Fruit fly (Drosophila melanogaster) whole organism, embryonic: ENCODE results near the gene bsk.
A peak's percentile ranks its signal among the peaks of the same experiment; 100 is the strongest.

Source experiments
- BEAF-32 ChIP-seq: fragments of 200-800 bp; sonication (Bioruptor generic); optimal IDR thresholded peaks from 3 replicates; lab custom pipeline; 2017; ENCODE audit warnings: missing biosample characterization, missing genetic modification characterization, mild to moderate bottlenecking, moderate library complexity, missing genetic modification reagents
- Bdp1 ChIP-seq: fragments of 200-800 bp; sonication (Bioruptor generic); optimal IDR thresholded peaks from 3 replicates; lab custom pipeline; 2016; ENCODE audit warnings: missing biosample characterization, missing genetic modification characterization
- CG10543 ChIP-seq: fragments of 200-800 bp; sonication (Bioruptor generic); optimal IDR thresholded peaks from 3 replicates; lab custom pipeline; 2017; ENCODE audit warnings: missing biosample characterization, mild to moderate bottlenecking, missing genetic modification characterization, moderate library complexity
- CG11085 ChIP-seq: fragments of 200-800 bp; sonication (Bioruptor generic); IDR thresholded peaks from 2 replicates; pipeline ENCODE4 v1.3.6; 2022; ENCODE audit warnings: missing biosample characterization, missing genetic modification characterization
- CG11398 ChIP-seq: fragments of 200-800 bp; sonication (Bioruptor generic); optimal IDR thresholded peaks from 2 replicates; lab custom pipeline; 2016; ENCODE audit warnings: missing biosample characterization, missing genetic modification characterization
- CG11456 ChIP-seq: fragments of 200-800 bp; sonication (Bioruptor generic); IDR thresholded peaks from 3 replicates; pipeline ENCODE4 v1.3.6; 2022; ENCODE audit warnings: missing biosample characterization, missing genetic modification characterization
- CG11560 ChIP-seq: fragments of 200-800 bp; sonication (Bioruptor generic); IDR thresholded peaks from 3 replicates; pipeline ENCODE4 v1.3.6; 2022; ENCODE audit warnings: missing biosample characterization, missing genetic modification characterization
- CG11696 ChIP-seq: fragments of 200-800 bp; sonication (Bioruptor generic); IDR thresholded peaks from 2 replicates; pipeline ENCODE4 v1.3.6; 2022; ENCODE audit warnings: missing biosample characterization, missing genetic modification characterization
- CG11723 ChIP-seq: fragments of 200-800 bp; sonication (Bioruptor generic); optimal IDR thresholded peaks from 2 replicates; lab custom pipeline; 2017; ENCODE audit warnings: missing biosample characterization, mild to moderate bottlenecking, missing genetic modification characterization
- CG12391 ChIP-seq: fragments of 200-800 bp; sonication (Bioruptor generic); optimal IDR thresholded peaks from 3 replicates; lab custom pipeline; 2018; ENCODE audit warnings: missing biosample characterization, mild to moderate bottlenecking, missing genetic modification characterization, moderate library complexity
- CG13287 ChIP-seq: fragments of 200-800 bp; sonication (Bioruptor generic); IDR thresholded peaks from 2 replicates; pipeline ENCODE4 v1.3.6; 2022; ENCODE audit warnings: missing biosample characterization, missing genetic modification characterization; ENCODE audit not compliant: partially characterized antibody
- CG15011 ChIP-seq: fragments of 200-800 bp; sonication (Bioruptor generic); optimal IDR thresholded peaks from 3 replicates; lab custom pipeline; 2018; ENCODE audit warnings: missing biosample characterization, mild to moderate bottlenecking, missing genetic modification characterization
- CG16779 ChIP-seq: fragments of 200-800 bp; sonication (Bioruptor generic); IDR thresholded peaks from 2 replicates; pipeline ENCODE4 v1.3.6; 2022; ENCODE audit warnings: missing biosample characterization, missing genetic modification characterization
- CG17361 ChIP-seq: fragments of 200-800 bp; sonication (Bioruptor generic); IDR thresholded peaks from 3 replicates; pipeline ENCODE4 v1.3.6; 2022; ENCODE audit warnings: missing biosample characterization, missing genetic modification characterization
- CG17802 ChIP-seq: fragments of 200-800 bp; sonication (Bioruptor generic); optimal IDR thresholded peaks from 2 replicates; lab custom pipeline; 2018; ENCODE audit warnings: missing biosample characterization, mild to moderate bottlenecking, missing genetic modification characterization, moderate library complexity
- CG2129 ChIP-seq: fragments of 200-800 bp; sonication (Bioruptor generic); IDR thresholded peaks from 2 replicates; pipeline ENCODE4 v1.3.6; 2022; ENCODE audit warnings: missing biosample characterization, missing genetic modification characterization; ENCODE audit not compliant: partially characterized antibody
- CG2678 ChIP-seq: fragments of 200-800 bp; sonication (Bioruptor generic); optimal IDR thresholded peaks from 3 replicates; lab custom pipeline; 2019; ENCODE audit warnings: missing biosample characterization, mild to moderate bottlenecking, missing genetic modification characterization, moderate library complexity
- CG32767 ChIP-seq: fragments of 200-800 bp; sonication (Bioruptor generic); IDR thresholded peaks from 2 replicates; pipeline ENCODE4 v1.3.6; 2022; ENCODE audit warnings: missing biosample characterization, missing genetic modification characterization
- CG3847 ChIP-seq: fragments of 200-800 bp; sonication (Bioruptor generic); IDR thresholded peaks from 2 replicates; pipeline ENCODE4 v1.3.6; 2022; ENCODE audit warnings: missing biosample characterization, missing genetic modification characterization
- CG4282 ChIP-seq: fragments of 200-800 bp; sonication (Bioruptor generic); optimal IDR thresholded peaks from 2 replicates; lab custom pipeline; 2016; ENCODE audit warnings: missing biosample characterization, missing genetic modification characterization
- CG4730 ChIP-seq: fragments of 200-800 bp; sonication (Bioruptor generic); IDR thresholded peaks from 2 replicates; pipeline ENCODE4 v1.3.6; 2022; ENCODE audit warnings: missing biosample characterization, missing genetic modification characterization
- CG5245 ChIP-seq: fragments of 200-800 bp; sonication (Bioruptor generic); optimal IDR thresholded peaks from 3 replicates; lab custom pipeline; 2016; ENCODE audit warnings: missing biosample characterization, missing genetic modification characterization
- CG6254 ChIP-seq: fragments of 200-800 bp; sonication (Bioruptor generic); optimal IDR thresholded peaks from 3 replicates; lab custom pipeline; 2017; ENCODE audit warnings: mild to moderate bottlenecking, missing biosample characterization, missing genetic modification reagents, missing genetic modification characterization
- CG7987 ChIP-seq: fragments of 200-800 bp; sonication (Bioruptor generic); optimal IDR thresholded peaks from 2 replicates; lab custom pipeline; 2018; ENCODE audit warnings: missing biosample characterization, mild to moderate bottlenecking, missing genetic modification characterization, moderate library complexity
- CG8388 ChIP-seq: fragments of 200-800 bp; sonication (Bioruptor generic); optimal IDR thresholded peaks from 2 replicates; lab custom pipeline; 2019; ENCODE audit warnings: missing biosample characterization, mild to moderate bottlenecking, missing genetic modification characterization, moderate library complexity
- Chrac-16 ChIP-seq: fragments of 200-800 bp; sonication (Bioruptor generic); optimal IDR thresholded peaks from 3 replicates; lab custom pipeline; 2016; ENCODE audit warnings: missing biosample characterization, missing genetic modification characterization
- Doc2 ChIP-seq: fragments of 200-800 bp; sonication (Bioruptor generic); IDR thresholded peaks from 2 replicates; pipeline ENCODE4 v1.3.6; 2022; ENCODE audit warnings: missing biosample characterization, missing genetic modification characterization
- Fer1 ChIP-seq: fragments of 200-800 bp; sonication (Bioruptor generic); optimal IDR thresholded peaks from 2 replicates; lab custom pipeline; 2017; ENCODE audit warnings: missing biosample characterization, mild to moderate bottlenecking, missing genetic modification characterization
- Lhr ChIP-seq: fragments of 200-800 bp; sonication (Bioruptor generic); optimal IDR thresholded peaks from 3 replicates; lab custom pipeline; 2017; ENCODE audit warnings: mild to moderate bottlenecking, missing biosample characterization, missing genetic modification reagents, missing genetic modification characterization
- MBD-R2 ChIP-seq: fragments of 200-800 bp; sonication (Bioruptor generic); IDR thresholded peaks from 2 replicates; pipeline ENCODE4 v1.3.6; 2022; ENCODE audit warnings: missing biosample characterization, missing genetic modification characterization
- Mrtf ChIP-seq: fragments of 200-800 bp; sonication (Bioruptor generic); IDR thresholded peaks from 3 replicates; pipeline ENCODE4 v1.3.6; 2022; ENCODE audit warnings: missing biosample characterization, missing genetic modification characterization
- NC2β ChIP-seq: fragments of 200-800 bp; sonication (Bioruptor generic); optimal IDR thresholded peaks from 2 replicates; lab custom pipeline; 2016; ENCODE audit warnings: missing biosample characterization, missing genetic modification characterization
- Optix ChIP-seq: fragments of 200-800 bp; sonication (Bioruptor generic); IDR thresholded peaks from 3 replicates; pipeline ENCODE4 v1.3.6; 2022; ENCODE audit warnings: missing biosample characterization, missing genetic modification characterization
- Scr ChIP-seq: fragments of 200-800 bp; sonication (Bioruptor generic); IDR thresholded peaks from 2 replicates; pipeline ENCODE4 v1.3.6; 2022; ENCODE audit warnings: missing biosample characterization, missing genetic modification characterization; ENCODE audit not compliant: partially characterized antibody
- Side ChIP-seq: fragments of 200-800 bp; sonication (Bioruptor generic); optimal IDR thresholded peaks from 2 replicates; lab custom pipeline; 2016; ENCODE audit warnings: missing biosample characterization, missing genetic modification characterization
- Sin3A ChIP-seq: fragments of >200 bp; optimal IDR thresholded peaks from 2 replicates; lab custom pipeline; 2018
- Xbp1 ChIP-seq: fragments of 200-800 bp; sonication (Bioruptor generic); optimal IDR thresholded peaks from 3 replicates; lab custom pipeline; 2016; ENCODE audit warnings: missing biosample characterization, mild to moderate bottlenecking, missing genetic modification characterization
- ci ChIP-seq: fragments of 200-800 bp; sonication (Bioruptor generic); IDR thresholded peaks from 3 replicates; pipeline ENCODE4 v1.3.6; 2022; ENCODE audit warnings: missing biosample characterization, missing genetic modification characterization
- ewg ChIP-seq: fragments of 200-800 bp; sonication (Bioruptor generic); optimal IDR thresholded peaks from 3 replicates; lab custom pipeline; 2017; ENCODE audit warnings: mild to moderate bottlenecking, missing biosample characterization, missing genetic modification reagents, missing genetic modification characterization
- eyg ChIP-seq: fragments of 200-800 bp; sonication (Bioruptor generic); optimal IDR thresholded peaks from 3 replicates; lab custom pipeline; 2016; ENCODE audit warnings: missing biosample characterization, missing genetic modification characterization
- fd96Cb ChIP-seq: fragments of 200-800 bp; sonication (Bioruptor generic); optimal IDR thresholded peaks from 2 replicates; lab custom pipeline; 2018; ENCODE audit warnings: missing biosample characterization, mild to moderate bottlenecking, missing genetic modification characterization, moderate library complexity
- nau ChIP-seq: fragments of 200-800 bp; sonication (Bioruptor generic); optimal IDR thresholded peaks from 3 replicates; lab custom pipeline; 2017; ENCODE audit warnings: missing biosample characterization, mild to moderate bottlenecking, missing genetic modification characterization, missing genetic modification reagents
- sc ChIP-seq, 3 experiments: fragments of >200 bp in 2 of 3; fragments of 200-800 bp in 1 of 3; sonication (Bioruptor generic) in 1 of 3; optimal IDR thresholded peaks; 2 replicates in 2 of 3; 3 replicates in 1 of 3; lab custom pipeline; 2017; ENCODE audit warnings: mild to moderate bottlenecking in 1 of 3, missing biosample characterization in 1 of 3, missing genetic modification characterization in 1 of 3, missing genetic modification reagents in 1 of 3
- seq ChIP-seq: fragments of 200-800 bp; sonication (Bioruptor generic); IDR thresholded peaks from 2 replicates; pipeline ENCODE4 v1.3.6; 2022; ENCODE audit warnings: missing biosample characterization, missing genetic modification characterization
- sim ChIP-seq: fragments of 200-800 bp; sonication (Bioruptor generic); IDR thresholded peaks from 2 replicates; pipeline ENCODE4 v1.3.6; 2022; ENCODE audit warnings: missing biosample characterization, missing genetic modification characterization
- sob ChIP-seq: fragments of 200-800 bp; sonication (Bioruptor generic); IDR thresholded peaks from 2 replicates; pipeline ENCODE4 v1.3.6; 2022; ENCODE audit warnings: missing biosample characterization, missing genetic modification characterization
- tna ChIP-seq: fragments of 200-800 bp; sonication (Bioruptor generic); IDR thresholded peaks from 2 replicates; pipeline ENCODE4 v1.3.6; 2022; ENCODE audit warnings: missing biosample characterization, missing genetic modification characterization; ENCODE audit not compliant: partially characterized antibody
- vnd ChIP-seq: fragments of 200-800 bp; sonication (Bioruptor generic); IDR thresholded peaks from 3 replicates; pipeline ENCODE4 v1.3.6; 2022; ENCODE audit warnings: missing biosample characterization, missing genetic modification characterization; ENCODE audit not compliant: partially characterized antibody
- wor ChIP-seq: fragments of 200-800 bp; sonication (Bioruptor generic); IDR thresholded peaks from 2 replicates; pipeline ENCODE4 v1.3.6; 2022; ENCODE audit warnings: missing biosample characterization, missing genetic modification characterization

The bsk gene

dm6 chr2L:10230455-10230854 is 19.8 kb downstream of the bsk start (continued):
- TF ChIP-seq seq = peak; percentile 25; the same call in 1 of the 2 replicates
- TF ChIP-seq CG11456 (GFP tag; lab: Robert Waterston, UW) = no peak
- no peak for TF ChIP-seq CG5245 (GFP tag; lab: Kevin White, UChicago)
- TF ChIP-seq sob (GFP tag; lab: Robert Waterston, UW) = no peak
- peak; percentile 64 for TF ChIP-seq CG13287
- no peak for TF ChIP-seq sc (optimal IDR thresholded peaks at IDR 0.05; lab: Kevin White, UChicago)
- no peak for TF ChIP-seq sc (GFP tag; optimal IDR thresholded peaks at IDR 0.05; lab: Kevin White, UChicago)
- no peak for TF ChIP-seq Fer1 (GFP tag; lab: Kevin White, UChicago)
- TF ChIP-seq nau (GFP tag; lab: Kevin White, UChicago) = no peak
- no peak for TF ChIP-seq CG11398 (GFP tag; lab: Kevin White, UChicago)
- peak; percentile 44; the same call in 2 of the 3 replicates for TF ChIP-seq vnd
- 0 out of 3 replicates have a peak, but pooled peaks have one; percentile 10 for TF ChIP-seq CG17361 (GFP tag; lab: Robert Waterston, UW)
- no peak for TF ChIP-seq fd96Cb (tag; lab: Kevin White, UChicago)
- TF ChIP-seq CG3847 (GFP tag; lab: Robert Waterston, UW) = no peak
- TF ChIP-seq Lhr = peak; percentile 32
- TF ChIP-seq tna = peak; percentile 46; the same call in 1 of the 2 replicates
- TF ChIP-seq CG2129 (GFP tag; lab: Robert Waterston, UW) = 0 out of 2 replicates have a peak, but pooled peaks have one; percentile 26
- TF ChIP-seq CG4730 (GFP tag; lab: Robert Waterston, UW) = no peak
- TF ChIP-seq CG10543 (GFP tag; lab: Kevin White, UChicago) = no peak
- no peak for TF ChIP-seq Doc2 (GFP tag; lab: Robert Waterston, UW)
- TF ChIP-seq CG7987 (GFP tag; lab: Kevin White, UChicago) = no peak
- no peak for TF ChIP-seq CG11696 (GFP tag; lab: Robert Waterston, UW)
- TF ChIP-seq Mrtf = no peak

dm6 chr2L:10226724-10227407 is 23.4 kb downstream of the bsk start, which contains the start of gene CG5708:
Gene CG5708, minus strand, starts transcription at chr2L:10226808.
- TF ChIP-seq CG11560 (tag; lab: Robert Waterston, UW) = no peak
- TF ChIP-seq Fer1 (GFP tag; lab: Kevin White, UChicago) = no peak
- no peak for TF ChIP-seq CG8388 (GFP tag; lab: Kevin White, UChicago)
- no peak for TF ChIP-seq CG16779 (GFP tag; lab: Robert Waterston, UW)
- no peak for TF ChIP-seq CG4282 (GFP tag; lab: Kevin White, UChicago)
- no peak for TF ChIP-seq CG2678 (tag; lab: Kevin White, UChicago)
- TF ChIP-seq CG3847 (GFP tag; lab: Robert Waterston, UW) = no peak
- peak; percentile 82 for TF ChIP-seq CG17802
- no peak for TF ChIP-seq Sin3A (lab: Kevin White, UChicago)
- TF ChIP-seq wor (GFP tag; lab: Robert Waterston, UW) = no peak
- TF ChIP-seq CG11696 (GFP tag; lab: Robert Waterston, UW) = no peak
- no peak for TF ChIP-seq sim (GFP tag; lab: Robert Waterston, UW)
- TF ChIP-seq Side (GFP tag; lab: Kevin White, UChicago) = no peak
- TF ChIP-seq Optix = no peak
- TF ChIP-seq Bdp1 = no peak
- TF ChIP-seq eyg (GFP tag; lab: Kevin White, UChicago) = no peak
- peak; percentile 89 for TF ChIP-seq CG11723
- TF ChIP-seq CG32767 (GFP tag; lab: Robert Waterston, UW) = no peak
- TF ChIP-seq NC2β (GFP tag; lab: Kevin White, UChicago) = no peak
- TF ChIP-seq Chrac-16 = no peak
- TF ChIP-seq Scr (GFP tag; lab: Robert Waterston, UW) = peak; percentile 59
- TF ChIP-seq CG12391 = peak; percentile 34
- TF ChIP-seq MBD-R2 (GFP tag; lab: Robert Waterston, UW) = peak; percentile 58
- TF ChIP-seq Xbp1 (GFP tag; lab: Kevin White, UChicago) = peak; percentile 48
- peak; percentile 73 for TF ChIP-seq BEAF-32
- peak; percentile 99 for TF ChIP-seq CG6254 (GFP tag; lab: Kevin White, UChicago)
- no peak for TF ChIP-seq CG15011 (GFP tag; lab: Kevin White, UChicago)
- no peak for TF ChIP-seq CG11085 (GFP tag; lab: Robert Waterston, UW)
- no peak; the same call in 2 of the 3 replicates for TF ChIP-seq ci
- TF ChIP-seq ewg (GFP tag; lab: Kevin White, UChicago) = no peak
